Worm (Caenorhabditis elegans) whole organism, L4 larva: Measurements from ENCODE around the gene trcs-2.

ENCODE experiments used
- D1046.2 ChIP-seq: fragments of 200-800 bp; sonication (Bioruptor generic); IDR thresholded peaks from 2 replicates; pipeline ENCODE4 v1.3.6; 2022; ENCODE audit warnings: missing genetic modification characterization, missing compliant biosample characterization
- F10B5.3 ChIP-seq: sonication (generic microtip); optimal IDR thresholded peaks from 2 replicates; lab custom pipeline; 2016; ENCODE audit warnings: mild to moderate bottlenecking, missing genetic modification characterization, missing compliant biosample characterization
- F26F4.8 ChIP-seq: fragments of 200-800 bp; sonication (Bioruptor generic); conservative IDR thresholded peaks from 2 replicates; pipeline ENCODE4 v1.3.6; 2022; ENCODE audit warnings: missing genetic modification characterization, missing compliant biosample characterization
- F49E8.2 ChIP-seq: sonication (generic microtip); optimal IDR thresholded peaks from 2 replicates; lab custom pipeline; 2016; ENCODE audit warnings: missing compliant biosample characterization, mild to moderate bottlenecking, missing genetic modification characterization, borderline replicate concordance
- R02D3.7 ChIP-seq: fragments of 150-350 bp; sonication (generic microtip); optimal IDR thresholded peaks from 3 replicates; lab custom pipeline; 2014; ENCODE audit warnings: missing biosample characterization, missing genetic modification characterization
- T26A8.4 ChIP-seq: fragments of 200-800 bp; sonication (Bioruptor generic); IDR thresholded peaks from 2 replicates; pipeline ENCODE4 v1.3.6; 2022; ENCODE audit warnings: missing genetic modification characterization, missing compliant biosample characterization
- Y105C5A.15 ChIP-seq: fragments of 200-800 bp; sonication (Bioruptor generic); IDR thresholded peaks from 2 replicates; pipeline ENCODE4 v1.3.6; 2022; ENCODE audit warnings: missing genetic modification characterization, missing compliant biosample characterization
- Y48G9A.11 ChIP-seq: fragments of 200-800 bp; sonication (Bioruptor generic); IDR thresholded peaks from 2 replicates; pipeline ENCODE4 v1.3.6; 2022; ENCODE audit warnings: missing genetic modification reagents, missing genetic modification characterization, missing compliant biosample characterization
- Y75B8A.6 ChIP-seq: fragments of 200-800 bp; sonication (Bioruptor generic); IDR thresholded peaks from 2 replicates; pipeline ENCODE4 v1.3.6; 2022; ENCODE audit warnings: missing genetic modification reagents, missing genetic modification characterization, missing compliant biosample characterization
- ZK337.2 ChIP-seq: fragments of 200-800 bp; sonication (Bioruptor generic); IDR thresholded peaks from 2 replicates; pipeline ENCODE4 v1.3.6; 2022; ENCODE audit warnings: missing genetic modification reagents, missing genetic modification characterization, missing compliant biosample characterization
- ZK546.5 ChIP-seq, 2 experiments: sonication (generic microtip); optimal IDR thresholded peaks; 2 replicates each; lab custom pipeline; 2017; ENCODE audit warnings: missing biosample characterization in 2 of 2, missing genetic modification characterization in 2 of 2
- aha-1 ChIP-seq: fragments of 150-350 bp; peaks from one replicate; lab custom pipeline; 2014; ENCODE audit warnings: missing biosample characterization, missing genetic modification characterization
- aly-2 ChIP-seq: sonication (generic microtip); optimal IDR thresholded peaks from 2 replicates; lab custom pipeline; 2018; ENCODE audit warnings: missing biosample characterization, missing genetic modification characterization
- attf-4 ChIP-seq: sonication (generic microtip); optimal IDR thresholded peaks from 3 replicates; lab custom pipeline; 2017; ENCODE audit warnings: missing biosample characterization, missing genetic modification characterization
- ceh-32 ChIP-seq: sonication (generic microtip); optimal IDR thresholded peaks from 2 replicates; lab custom pipeline; 2016; ENCODE audit warnings: mild to moderate bottlenecking, missing genetic modification characterization, missing compliant biosample characterization; ENCODE audit not compliant: poor library complexity
- ceh-44 ChIP-seq: fragments of 200-800 bp; sonication (Bioruptor generic); IDR thresholded peaks from 2 replicates; pipeline ENCODE4 v1.3.6; 2022; ENCODE audit warnings: missing genetic modification reagents, missing genetic modification characterization, missing compliant biosample characterization
- ceh-62 ChIP-seq: sonication (generic microtip); optimal IDR thresholded peaks from 2 replicates; lab custom pipeline; 2017; ENCODE audit warnings: missing biosample characterization, missing genetic modification characterization
- ceh-82 ChIP-seq: sonication (generic microtip); optimal IDR thresholded peaks from 2 replicates; lab custom pipeline; 2017; ENCODE audit warnings: missing biosample characterization, missing genetic modification characterization
- cey-2 ChIP-seq: sonication (generic microtip); optimal IDR thresholded peaks from 3 replicates; lab custom pipeline; 2017; ENCODE audit warnings: missing genetic modification characterization, mild to moderate bottlenecking, missing compliant biosample characterization, antibody characterized with exemption, borderline replicate concordance; ENCODE audit not compliant: insufficient read depth
- ctbp-1 ChIP-seq: fragments of 200-800 bp; sonication (Bioruptor generic); IDR thresholded peaks from 2 replicates; pipeline ENCODE4 v1.3.6; 2022; ENCODE audit warnings: missing genetic modification reagents, missing genetic modification characterization, missing compliant biosample characterization
- daf-12 ChIP-seq: fragments of 150-350 bp; optimal IDR thresholded peaks from 2 replicates; lab custom pipeline; 2014; ENCODE audit warnings: missing biosample characterization, missing genetic modification reagents, missing genetic modification characterization
- dmd-8 ChIP-seq: fragments of 200-800 bp; sonication (Bioruptor generic); IDR thresholded peaks from 2 replicates; pipeline ENCODE4 v1.3.6; 2022; ENCODE audit warnings: missing genetic modification characterization, missing compliant biosample characterization
- dpl-1 ChIP-seq: fragments of 150-350 bp; optimal IDR thresholded peaks from 2 replicates; lab custom pipeline; 2014; ENCODE audit warnings: missing biosample characterization, missing genetic modification reagents, missing genetic modification characterization
- duxl-1 ChIP-seq: sonication (generic microtip); optimal IDR thresholded peaks from 2 replicates; lab custom pipeline; 2016; ENCODE audit warnings: mild to moderate bottlenecking, missing genetic modification characterization, moderate library complexity, missing compliant biosample characterization; ENCODE audit not compliant: poor library complexity
- egl-27 ChIP-seq: sonication (generic microtip); optimal IDR thresholded peaks from 3 replicates; lab custom pipeline; 2017; ENCODE audit warnings: missing biosample characterization, missing genetic modification reagents, missing genetic modification characterization
- gei-8 ChIP-seq: fragments of 200-800 bp; sonication (Bioruptor generic); optimal IDR thresholded peaks from 2 replicates; lab custom pipeline; 2018; ENCODE audit warnings: mild to moderate bottlenecking, missing genetic modification characterization, missing compliant biosample characterization
- hif-1 ChIP-seq, 2 experiments: sonication (generic microtip); optimal IDR thresholded peaks; 2 replicates each; lab custom pipeline; 2016 to 2017; ENCODE audit warnings: missing compliant biosample characterization in 2 of 2, missing genetic modification characterization in 2 of 2, missing genetic modification reagents in 2 of 2, missing genotype in 2 of 2, mild to moderate bottlenecking in 1 of 2
- hmg-1.1 ChIP-seq: fragments of 200-800 bp; sonication (Bioruptor generic); IDR thresholded peaks from 2 replicates; pipeline ENCODE4 v1.3.6; 2022; ENCODE audit warnings: missing genetic modification reagents, missing genetic modification characterization, missing compliant biosample characterization
- lin-1 ChIP-seq: fragments of 200-800 bp; sonication (Bioruptor generic); IDR thresholded peaks from 2 replicates; pipeline ENCODE4 v1.3.6; 2022; ENCODE audit warnings: missing genetic modification reagents, missing genetic modification characterization, missing compliant biosample characterization
- lin-38 ChIP-seq: fragments of 200-800 bp; sonication (Bioruptor generic); IDR thresholded peaks from 2 replicates; pipeline ENCODE4 v1.3.6; 2022; ENCODE audit warnings: missing genetic modification reagents, missing genetic modification characterization, missing compliant biosample characterization
- mep-1 ChIP-seq: fragments of 150-350 bp; sonication (generic microtip); optimal IDR thresholded peaks from 3 replicates; lab custom pipeline; 2014; ENCODE audit warnings: missing biosample characterization, missing genetic modification characterization
- mxl-2 ChIP-seq: fragments of 200-800 bp; sonication (Bioruptor generic); conservative IDR thresholded peaks from 2 replicates; pipeline ENCODE4 v1.3.6; 2022; ENCODE audit warnings: missing genetic modification reagents, missing genetic modification characterization, missing compliant biosample characterization
- mxl-3 ChIP-seq: fragments of 200-800 bp; sonication (Bioruptor generic); optimal IDR thresholded peaks from 2 replicates; lab custom pipeline; 2018; ENCODE audit warnings: mild to moderate bottlenecking, missing genetic modification characterization, missing compliant biosample characterization
- nhr-10 ChIP-seq: fragments of 150-350 bp; optimal IDR thresholded peaks from 2 replicates; lab custom pipeline; 2014; ENCODE audit warnings: missing biosample characterization, missing genetic modification characterization
- nhr-102 ChIP-seq: sonication (generic microtip); optimal IDR thresholded peaks from 2 replicates; lab custom pipeline; 2016; ENCODE audit warnings: mild to moderate bottlenecking, missing genetic modification characterization, moderate library complexity, missing compliant biosample characterization
- nhr-11 ChIP-seq: fragments of 150-350 bp; optimal IDR thresholded peaks from 2 replicates; lab custom pipeline; 2014; ENCODE audit warnings: missing biosample characterization, missing genetic modification characterization
- nhr-48 ChIP-seq: sonication (generic microtip); optimal IDR thresholded peaks from 2 replicates; lab custom pipeline; 2016; ENCODE audit warnings: mild to moderate bottlenecking, missing genetic modification characterization, missing compliant biosample characterization
- nhr-76 ChIP-seq: fragments of 150-350 bp; optimal IDR thresholded peaks from 2 replicates; lab custom pipeline; 2014; ENCODE audit warnings: missing biosample characterization, missing genetic modification characterization
- nhr-77 ChIP-seq: fragments of 150-350 bp; optimal IDR thresholded peaks from 2 replicates; lab custom pipeline; 2014; ENCODE audit warnings: missing biosample characterization, missing genetic modification characterization
- php-3 ChIP-seq: fragments of 200-800 bp; sonication (Bioruptor generic); IDR thresholded peaks from 2 replicates; pipeline ENCODE4 v1.3.6; 2022; ENCODE audit warnings: missing genetic modification reagents, missing genetic modification characterization, missing compliant biosample characterization
- pqm-1 ChIP-seq: sonication (generic microtip); optimal IDR thresholded peaks from 2 replicates; lab custom pipeline; 2017; ENCODE audit warnings: missing biosample characterization, missing genetic modification characterization
- saeg-2 ChIP-seq: fragments of 200-800 bp; sonication (Bioruptor generic); IDR thresholded peaks from 2 replicates; pipeline ENCODE4 v1.3.6; 2022; ENCODE audit warnings: missing genetic modification reagents, missing genetic modification characterization, missing compliant biosample characterization
- sdz-12 ChIP-seq: fragments of 200-800 bp; sonication (Bioruptor generic); optimal IDR thresholded peaks from 2 replicates; lab custom pipeline; 2018; ENCODE audit warnings: mild to moderate bottlenecking, missing genetic modification characterization, missing compliant biosample characterization
- snpc-1.2 ChIP-seq: fragments of 200-800 bp; sonication (Bioruptor generic); IDR thresholded peaks from 2 replicates; pipeline ENCODE4 v1.3.6; 2022; ENCODE audit warnings: missing genetic modification reagents, missing genetic modification characterization, missing compliant biosample characterization
- spr-1 ChIP-seq: sonication (generic microtip); optimal IDR thresholded peaks from 2 replicates; lab custom pipeline; 2016; ENCODE audit warnings: mild to moderate bottlenecking, missing genetic modification characterization, missing compliant biosample characterization
- unc-130 ChIP-seq: sonication (generic microtip); optimal IDR thresholded peaks from 2 replicates; lab custom pipeline; 2016; ENCODE audit warnings: missing genetic modification reagents, missing genetic modification characterization, missing compliant biosample characterization
- vab-7 ChIP-seq: fragments of 200-800 bp; sonication (Bioruptor generic); IDR thresholded peaks from 2 replicates; pipeline ENCODE4 v1.3.6; 2022; ENCODE audit warnings: missing genetic modification reagents, missing genetic modification characterization, missing compliant biosample characterization
- zag-1 ChIP-seq: fragments of 150-350 bp; optimal IDR thresholded peaks from 2 replicates; lab custom pipeline; 2014; ENCODE audit warnings: missing biosample characterization, missing genetic modification characterization
- zip-2 ChIP-seq: fragments of 150-350 bp; optimal IDR thresholded peaks from 2 replicates; lab custom pipeline; 2014; ENCODE audit warnings: missing biosample characterization, missing genetic modification characterization
- ztf-11 ChIP-seq: fragments of 150-350 bp; optimal IDR thresholded peaks from 2 replicates; lab custom pipeline; 2014; ENCODE audit warnings: missing biosample characterization, missing genetic modification characterization
- ztf-7 ChIP-seq: fragments of 150-350 bp; optimal IDR thresholded peaks from 2 replicates; lab custom pipeline; 2014; ENCODE audit warnings: missing biosample characterization, missing genetic modification characterization

trcs-2 gene

ce11 chrII:8743379-8744173 lies 21.3 kb downstream of the trcs-2 start, which contains the start of gene mak-1 (continued):
- TF ChIP-seq php-3 (GFP tag; lab: Robert Waterston, UW) (no peak), vab-7 (GFP tag; lab: Robert Waterston, UW) (0 out of 2 replicates have a peak, but pooled peaks have one; percentile 4), ceh-32 (no peak), mxl-3 (GFP tag; lab: Kevin White, UChicago) (no peak), Y105C5A.15 (no peak), R02D3.7 (no peak), nhr-76 (tag; lab: Kevin White, UChicago) (no peak), ztf-7 (tag; lab: Kevin White, UChicago) (no peak), ztf-11 (tag; lab: Kevin White, UChicago) (no peak), aha-1 (tag; lab: Kevin White, UChicago) (peak; percentile 96), egl-27 (no peak), nhr-48 (tag; lab: Kevin White, UChicago) (peak; percentile 87), ZK337.2 (GFP tag; lab: Robert Waterston, UW) (no peak), ceh-62 (tag; lab: Kevin White, UChicago) (no peak), attf-4 (no peak), spr-1 (tag; lab: Kevin White, UChicago) (no peak), Y75B8A.6 (no peak), mep-1 (tag; lab: Kevin White, UChicago) (no peak), nhr-77 (tag; lab: Kevin White, UChicago) (no peak), snpc-1.2 (GFP tag; lab: Robert Waterston, UW) (no peak), gei-8 (GFP tag; lab: Kevin White, UChicago) (no peak), nhr-11 (tag; lab: Kevin White, UChicago) (peak; percentile 23), dmd-8 (GFP tag; lab: Robert Waterston, UW) (no peak), F49E8.2 (tag; lab: Kevin White, UChicago) (no peak), dpl-1 (GFP tag; lab: Kevin White, UChicago) (no peak), lin-38 (GFP tag; lab: Robert Waterston, UW) (0 out of 2 replicates have a peak, but pooled peaks have one; percentile 21), lin-1 (GFP tag; lab: Robert Waterston, UW) (no peak), cey-2 (no peak), daf-12 (tag; lab: Kevin White, UChicago) (no peak), ctbp-1 (no peak), F10B5.3 (tag; lab: Kevin White, UChicago) (no peak), Y48G9A.11 (peak; percentile 30; the same call in 1 of the 2 replicates), zag-1 (tag; lab: Kevin White, UChicago) (no peak), ceh-44 (GFP tag; lab: Robert Waterston, UW) (no peak), nhr-102 (peak; percentile 51), F26F4.8 (GFP tag; lab: Robert Waterston, UW) (no peak), sdz-12 (GFP tag; lab: Kevin White, UChicago) (no peak), pqm-1 (tag; lab: Kevin White, UChicago) (peak; percentile 37), mxl-2 (GFP tag; lab: Robert Waterston, UW) (no peak), ceh-82 (tag; lab: Kevin White, UChicago) (no peak), nhr-10 (tag; lab: Kevin White, UChicago) (peak; percentile 77), duxl-1 (tag; lab: Kevin White, UChicago) (no peak), hmg-1.1 (0 out of 2 replicates have a peak, but pooled peaks have one; percentile 15), unc-130 (GFP tag; lab: Kevin White, UChicago) (no peak), saeg-2 (GFP tag; lab: Robert Waterston, UW) (no peak), aly-2 (no peak), T26A8.4 (peak; percentile 43; the same call in 1 of the 2 replicates), D1046.2 (no peak), hif-1 (tag; optimal IDR thresholded peaks at IDR 0.05; lab: Kevin White, UChicago) (peak in 1 of 2 experiments; percentile 45), ZK546.5 (tag; optimal IDR thresholded peaks at IDR 0.05; lab: Kevin White, UChicago) (no peak), zip-2 (tag; lab: Kevin White, UChicago) (no peak)
